Worm (Caenorhabditis elegans) whole organism, midembryonic: ENCODE data around the gene C02F5.10.

Experiments used
- T22C8.4 ChIP-seq: fragments of 200-800 bp; sonication (Bioruptor generic); IDR thresholded peaks from 2 replicates; pipeline ENCODE4 v1.3.6; 2022; ENCODE audit warnings: missing genetic modification characterization, missing compliant biosample characterization
- cog-1 ChIP-seq: sonication (generic microtip); optimal IDR thresholded peaks from 2 replicates; lab custom pipeline; 2016; ENCODE audit warnings: missing genetic modification characterization, missing compliant biosample characterization
- flt-1 ChIP-seq: fragments of 200-800 bp; sonication (Bioruptor generic); IDR thresholded peaks from 2 replicates; pipeline ENCODE4 v1.3.6; 2022; ENCODE audit warnings: missing genetic modification characterization, missing compliant biosample characterization
- klf-2 ChIP-seq: fragments of 200-800 bp; sonication (Bioruptor generic); conservative IDR thresholded peaks from 2 replicates; pipeline ENCODE4 v1.3.6; 2022; ENCODE audit warnings: missing genetic modification reagents, missing genetic modification characterization, missing compliant biosample characterization
- med-1 ChIP-seq: sonication (generic microtip); optimal IDR thresholded peaks from 2 replicates; lab custom pipeline; 2017; ENCODE audit warnings: missing genetic modification characterization, mild to moderate bottlenecking, missing compliant biosample characterization, antibody characterized with exemption, missing genetic modification reagents; ENCODE audit not compliant: insufficient read depth
- ref-1 ChIP-seq: fragments of 200-800 bp; sonication (Bioruptor generic); conservative IDR thresholded peaks from 2 replicates; pipeline ENCODE4 v1.3.6; 2022; ENCODE audit warnings: missing genetic modification reagents, missing genetic modification characterization, missing compliant biosample characterization
- tab-1 ChIP-seq: fragments of 200-800 bp; sonication (Bioruptor generic); IDR thresholded peaks from 2 replicates; pipeline ENCODE4 v1.3.6; 2022; ENCODE audit warnings: missing genetic modification characterization, missing compliant biosample characterization
- ztf-23 ChIP-seq: fragments of 200-800 bp; sonication (Bioruptor generic); IDR thresholded peaks from 2 replicates; pipeline ENCODE4 v1.3.6; 2022; ENCODE audit warnings: missing genetic modification reagents, missing genetic modification characterization, missing compliant biosample characterization
- ztf-29 ChIP-seq: fragments of 200-800 bp; sonication (Bioruptor generic); IDR thresholded peaks from 2 replicates; pipeline ENCODE4 v1.3.6; 2022; ENCODE audit warnings: missing genetic modification reagents, missing genetic modification characterization, missing compliant biosample characterization

Gene C02F5.10

ce11 chrIII:8235880-8236279, 13.4 kb downstream of the C02F5.10 start, which contains the start of gene C02F5.5:
Gene C02F5.5, plus strand, starts transcription at chrIII:8236180.
- TF ChIP-seq cog-1 (tag; lab: Kevin White, UChicago) (no peak), flt-1 (GFP tag; lab: Robert Waterston, UW) (no peak), tab-1 (GFP tag; lab: Robert Waterston, UW) (no peak), ztf-29 (GFP tag; lab: Robert Waterston, UW) (no peak), ztf-23 (no peak), med-1 (no peak), ref-1 (GFP tag; lab: Robert Waterston, UW) (no peak), T22C8.4 (GFP tag; lab: Robert Waterston, UW) (no peak), klf-2 (no peak)

- TF ChIP-seq T22C8.4 (GFP tag; lab: Robert Waterston, UW), result no peak
- no peak for TF ChIP-seq klf-2
- no peak for TF ChIP-seq ref-1 (GFP tag; lab: Robert Waterston, UW)
- TF ChIP-seq ztf-29 (GFP tag; lab: Robert Waterston, UW), result no peak
- TF ChIP-seq ztf-23, result no peak
- no peak for TF ChIP-seq med-1
- no peak for TF ChIP-seq cog-1 (tag; lab: Kevin White, UChicago)
- no peak for TF ChIP-seq tab-1 (GFP tag; lab: Robert Waterston, UW)
- TF ChIP-seq flt-1 (GFP tag; lab: Robert Waterston, UW), result no peak
These were observed 13.9 kb downstream of the C02F5.10 start, which contains the start of gene C02F5.14 for ce11 chrIII:8235358-8235757. Gene C02F5.14, minus strand, starts transcription at chrIII:8235514.

- TF ChIP-seq cog-1 (tag; lab: Kevin White, UChicago) (no peak), flt-1 (GFP tag; lab: Robert Waterston, UW) (no peak), klf-2 (no peak), ref-1 (GFP tag; lab: Robert Waterston, UW) (no peak), T22C8.4 (GFP tag; lab: Robert Waterston, UW) (no peak), ztf-23 (no peak), ztf-29 (GFP tag; lab: Robert Waterston, UW) (no peak), med-1 (no peak), tab-1 (GFP tag; lab: Robert Waterston, UW) (no peak)
These were observed 16.6 kb downstream of the C02F5.10 start, which contains the start of gene henn-1 for ce11 chrIII:8232634-8233033. Gene henn-1, plus strand, starts transcription at chrIII:8232651.

ce11 chrIII:8229480-8229879, 19.8 kb downstream of the C02F5.10 start:
- TF ChIP-seq med-1 (no peak), tab-1 (GFP tag; lab: Robert Waterston, UW) (no peak), ztf-23 (no peak), klf-2 (no peak), cog-1 (tag; lab: Kevin White, UChicago) (no peak)

- TF ChIP-seq T22C8.4 (GFP tag; lab: Robert Waterston, UW), result no peak
- TF ChIP-seq med-1, result no peak
- TF ChIP-seq ztf-29 (GFP tag; lab: Robert Waterston, UW), result no peak
- TF ChIP-seq ref-1 (GFP tag; lab: Robert Waterston, UW), result no peak
- TF ChIP-seq tab-1 (GFP tag; lab: Robert Waterston, UW), result no peak
These were observed 20.4 kb downstream of the C02F5.10 start for ce11 chrIII:8228916-8229315.

- TF ChIP-seq flt-1 (GFP tag; lab: Robert Waterston, UW) (peak; percentile 63), klf-2 (no peak)
These were observed 21.8 kb downstream of the C02F5.10 start, which contains the start of gene fbxl-1 for ce11 chrIII:8227511-8227910. Gene fbxl-1, plus strand, starts transcription at chrIII:8227830.

- TF ChIP-seq tab-1 (GFP tag; lab: Robert Waterston, UW), result no peak
- TF ChIP-seq T22C8.4 (GFP tag; lab: Robert Waterston, UW), result no peak
- TF ChIP-seq flt-1 (GFP tag; lab: Robert Waterston, UW), result no peak
- no peak for TF ChIP-seq cog-1 (tag; lab: Kevin White, UChicago)
- TF ChIP-seq med-1, result no peak
- TF ChIP-seq klf-2, result no peak
- no peak for TF ChIP-seq ztf-23
These were observed 23.1 kb downstream of the C02F5.10 start, which contains the start of gene rfs-1 for ce11 chrIII:8226178-8226577. Gene rfs-1, plus strand, starts transcription at chrIII:8226478.

ce11 chrIII:8224769-8225168, 24.5 kb downstream of the C02F5.10 start, which contains the start of gene mob-4:
Gene mob-4, plus strand, starts transcription at chrIII:8225097.
- no peak for TF ChIP-seq ztf-23

ce11 chrIII:8220081-8220480, 29.2 kb downstream of the C02F5.10 start:
- TF ChIP-seq flt-1 (GFP tag; lab: Robert Waterston, UW) (no peak), klf-2 (no peak), T22C8.4 (GFP tag; lab: Robert Waterston, UW) (no peak), cog-1 (tag; lab: Kevin White, UChicago) (no peak), ztf-23 (no peak), med-1 (no peak), ref-1 (GFP tag; lab: Robert Waterston, UW) (no peak), ztf-29 (GFP tag; lab: Robert Waterston, UW) (no peak)

ce11 chrIII:8217919-8218318, 31.4 kb downstream of the C02F5.10 start, which contains the start of gene C30A5.16:
Gene C30A5.16, plus strand, starts transcription at chrIII:8218219.
- TF ChIP-seq ztf-29 (GFP tag; lab: Robert Waterston, UW) (no peak), cog-1 (tag; lab: Kevin White, UChicago) (no peak), ref-1 (GFP tag; lab: Robert Waterston, UW) (no peak), klf-2 (no peak), ztf-23 (no peak), med-1 (no peak), flt-1 (GFP tag; lab: Robert Waterston, UW) (no peak), T22C8.4 (GFP tag; lab: Robert Waterston, UW) (no peak), tab-1 (GFP tag; lab: Robert Waterston, UW) (no peak)

ce11 chrIII:8216224-8216623, 33.1 kb downstream of the C02F5.10 start, which contains the start of gene unc-86:
Gene unc-86, minus strand, starts transcription at chrIII:8216336.
- TF ChIP-seq tab-1 (GFP tag; lab: Robert Waterston, UW), result no peak
- no peak for TF ChIP-seq ref-1 (GFP tag; lab: Robert Waterston, UW)
- TF ChIP-seq klf-2, result no peak
- no peak for TF ChIP-seq cog-1 (tag; lab: Kevin White, UChicago)
- TF ChIP-seq ztf-29 (GFP tag; lab: Robert Waterston, UW), result no peak
- TF ChIP-seq med-1, result no peak
- no peak for TF ChIP-seq ztf-23
- TF ChIP-seq T22C8.4 (GFP tag; lab: Robert Waterston, UW), result no peak
- no peak for TF ChIP-seq flt-1 (GFP tag; lab: Robert Waterston, UW)
